Worm (Caenorhabditis elegans) whole organism, late embryonic: Measurements from ENCODE around the gene F19H8.2.

Experiments used
- T23F11.4 ChIP-seq: fragments of 200-800 bp; sonication (Bioruptor generic); optimal IDR thresholded peaks from 2 replicates; lab custom pipeline; 2018; ENCODE audit warnings: mild to moderate bottlenecking, missing genetic modification characterization, missing compliant biosample characterization
- ama-1 ChIP-seq: fragments of 150-350 bp; optimal IDR thresholded peaks from 2 replicates; lab custom pipeline; 2014
- ceh-34 ChIP-seq: sonication (generic microtip); optimal IDR thresholded peaks from 2 replicates; lab custom pipeline; 2016; ENCODE audit warnings: mild to moderate bottlenecking, missing genetic modification characterization, missing compliant biosample characterization
- eyg-1 ChIP-seq: sonication (generic microtip); optimal IDR thresholded peaks from 2 replicates; lab custom pipeline; 2016; ENCODE audit warnings: missing genotype, missing genetic modification characterization, missing compliant biosample characterization
- hlh-30 ChIP-seq: sonication (generic microtip); optimal IDR thresholded peaks from 2 replicates; lab custom pipeline; 2017; ENCODE audit warnings: antibody characterized with exemption, missing genetic modification characterization, missing compliant biosample characterization; ENCODE audit not compliant: insufficient read depth
- madf-2 ChIP-seq: sonication (generic microtip); optimal IDR thresholded peaks from 2 replicates; lab custom pipeline; 2017; ENCODE audit warnings: missing genetic modification characterization, missing compliant biosample characterization
- nhr-11 ChIP-seq: fragments of 150-350 bp; optimal IDR thresholded peaks from 2 replicates; lab custom pipeline; 2014; ENCODE audit warnings: missing biosample characterization, missing genetic modification characterization
- pag-3 ChIP-seq: sonication (generic microtip); optimal IDR thresholded peaks from 2 replicates; lab custom pipeline; 2016; ENCODE audit warnings: missing compliant biosample characterization, missing genetic modification characterization, borderline replicate concordance
- ttx-3 ChIP-seq: sonication (generic microtip); optimal IDR thresholded peaks from 2 replicates; lab custom pipeline; 2016; ENCODE audit warnings: missing genetic modification reagents, missing genetic modification characterization, missing compliant biosample characterization
- unc-3 ChIP-seq, 2 experiments: fragments of 200-800 bp in 1 of 2; sonication (Bioruptor generic) in 1 of 2; sonication (generic microtip) in 1 of 2; conservative IDR thresholded peaks in 1 of 2; optimal IDR thresholded peaks in 1 of 2; 2 replicates each; pipeline versions ENCODE4 v1.3.6 to Lab custom; 2016 to 2022; ENCODE audit warnings: missing compliant biosample characterization in 2 of 2, missing genetic modification characterization in 2 of 2, missing genetic modification reagents in 1 of 2
- unc-55 ChIP-seq: sonication (generic microtip); optimal IDR thresholded peaks from 2 replicates; lab custom pipeline; 2017; ENCODE audit warnings: missing biosample characterization, missing genetic modification reagents, missing genetic modification characterization
- ztf-16 ChIP-seq: sonication (generic microtip); optimal IDR thresholded peaks from 2 replicates; lab custom pipeline; 2017; ENCODE audit warnings: missing genetic modification characterization, missing compliant biosample characterization

- TF ChIP-seq pag-3 (tag; lab: Kevin White, UChicago) (no peak), unc-55 (GFP tag; lab: Kevin White, UChicago) (no peak), unc-3 (GFP tag; conservative IDR thresholded peaks at IDR 0.05; lab: Robert Waterston, UW) (no peak), unc-3 (tag; optimal IDR thresholded peaks at IDR 0.05; lab: Kevin White, UChicago) (no peak), eyg-1 (tag; lab: Kevin White, UChicago) (no peak), nhr-11 (tag; lab: Kevin White, UChicago) (no peak), hlh-30 (tag; lab: Kevin White, UChicago) (no peak), T23F11.4 (GFP tag; lab: Kevin White, UChicago) (no peak), ttx-3 (tag; lab: Kevin White, UChicago) (no peak), madf-2 (tag; lab: Kevin White, UChicago) (no peak), ztf-16 (tag; lab: Kevin White, UChicago) (no peak), ama-1 (lab: Kevin White, UChicago) (no peak), ceh-34 (tag; lab: Kevin White, UChicago) (no peak)
These were observed 4.9 kb upstream of the F19H8.2 start for ce11 chrII:14610492-14611142.
